Fruit fly (Drosophila melanogaster) whole organism, prepupa: ENCODE measurements around the gene Rrp5.

Experiments
- Blimp-1 ChIP-seq: fragments of 200-800 bp; sonication (Bioruptor generic); optimal IDR thresholded peaks from 3 replicates; lab custom pipeline; 2017; ENCODE audit warnings: missing biosample characterization, missing genetic modification characterization, mild to moderate bottlenecking, moderate library complexity, missing genetic modification reagents
- CG10669 ChIP-seq: fragments of 200-800 bp; sonication (Bioruptor generic); optimal IDR thresholded peaks from 3 replicates; lab custom pipeline; 2018; ENCODE audit warnings: missing biosample characterization, mild to moderate bottlenecking, missing genetic modification characterization, moderate library complexity
- CG11762 ChIP-seq: fragments of 200-800 bp; sonication (Bioruptor generic); optimal IDR thresholded peaks from 3 replicates; lab custom pipeline; 2016; ENCODE audit warnings: missing biosample characterization, missing genetic modification characterization; ENCODE audit not compliant: insufficient read depth
- CG11902 ChIP-seq: fragments of 200-800 bp; sonication (Bioruptor generic); optimal IDR thresholded peaks from 3 replicates; lab custom pipeline; 2016; ENCODE audit warnings: missing biosample characterization, missing genetic modification characterization
- CG15336 ChIP-seq: fragments of 200-800 bp; sonication (Bioruptor generic); IDR thresholded peaks from 2 replicates; pipeline ENCODE4 v1.3.6; 2022; ENCODE audit warnings: missing biosample characterization, missing genetic modification characterization
- CG1621 ChIP-seq: fragments of 200-800 bp; sonication (Bioruptor generic); optimal IDR thresholded peaks from 3 replicates; lab custom pipeline; 2018; ENCODE audit warnings: missing biosample characterization, mild to moderate bottlenecking, missing genetic modification characterization
- CG3032 ChIP-seq: fragments of 200-800 bp; optimal IDR thresholded peaks from 2 replicates; lab custom pipeline; 2019; ENCODE audit warnings: missing biosample characterization, mild to moderate bottlenecking, missing genetic modification characterization, moderate library complexity
- CG31627 ChIP-seq: fragments of 200-800 bp; sonication (Bioruptor generic); optimal IDR thresholded peaks from 3 replicates; lab custom pipeline; 2016; ENCODE audit warnings: missing biosample characterization, missing genetic modification characterization
- CG32006 ChIP-seq: fragments of 200-800 bp; sonication (Bioruptor generic); optimal IDR thresholded peaks from 3 replicates; lab custom pipeline; 2017; ENCODE audit warnings: missing biosample characterization, mild to moderate bottlenecking, missing genetic modification characterization
- CG3919 ChIP-seq: fragments of 200-800 bp; sonication (Bioruptor generic); optimal IDR thresholded peaks from 3 replicates; lab custom pipeline; 2016; ENCODE audit warnings: missing biosample characterization, missing genetic modification characterization
- CG4318 ChIP-seq: fragments of 200-800 bp; sonication (Bioruptor generic); optimal IDR thresholded peaks from 3 replicates; lab custom pipeline; 2017; ENCODE audit warnings: missing biosample characterization, mild to moderate bottlenecking, missing genetic modification characterization
- CG6163 ChIP-seq: fragments of 200-800 bp; sonication (Bioruptor generic); IDR thresholded peaks from 3 replicates; pipeline ENCODE4 v1.3.6; 2022; ENCODE audit warnings: missing biosample characterization, missing genetic modification characterization
- CG6276 ChIP-seq: fragments of 200-800 bp; sonication (Bioruptor generic); optimal IDR thresholded peaks from 2 replicates; lab custom pipeline; 2017; ENCODE audit warnings: missing biosample characterization, mild to moderate bottlenecking, missing genetic modification characterization
- CG6808 ChIP-seq: fragments of 200-800 bp; sonication (Bioruptor generic); optimal IDR thresholded peaks from 3 replicates; lab custom pipeline; 2017; ENCODE audit warnings: missing biosample characterization, missing genetic modification characterization, mild to moderate bottlenecking, moderate library complexity, missing genetic modification reagents
- CG6854 ChIP-seq: fragments of 200-800 bp; sonication (Bioruptor generic); optimal IDR thresholded peaks from 2 replicates; lab custom pipeline; 2017; ENCODE audit warnings: missing biosample characterization, mild to moderate bottlenecking, missing genetic modification characterization
- CG7368 ChIP-seq: fragments of 200-800 bp; sonication (Bioruptor generic); optimal IDR thresholded peaks from 3 replicates; lab custom pipeline; 2016; ENCODE audit warnings: missing biosample characterization, missing genetic modification characterization
- CG8119 ChIP-seq: fragments of 200-800 bp; sonication (Bioruptor generic); IDR thresholded peaks from 3 replicates; pipeline ENCODE4 v1.3.6; 2022; ENCODE audit warnings: missing biosample characterization, missing genetic modification characterization
- CG8319 ChIP-seq: fragments of 200-800 bp; sonication (Bioruptor generic); optimal IDR thresholded peaks from 3 replicates; lab custom pipeline; 2016; ENCODE audit warnings: missing biosample characterization, missing genetic modification characterization
- CG9139 ChIP-seq: fragments of 200-800 bp; sonication (Bioruptor generic); optimal IDR thresholded peaks from 3 replicates; lab custom pipeline; 2017; ENCODE audit warnings: missing biosample characterization, mild to moderate bottlenecking, missing genetic modification characterization
- Eip75B ChIP-seq: fragments of 200-800 bp; sonication (Bioruptor generic); optimal IDR thresholded peaks from 3 replicates; lab custom pipeline; 2016; ENCODE audit warnings: missing biosample characterization, missing genetic modification characterization
- Eip78C ChIP-seq: fragments of 200-800 bp; sonication (Bioruptor generic); peaks from one replicate; lab custom pipeline; 2016; ENCODE audit warnings: missing biosample characterization, missing genetic modification characterization
- Eip93F ChIP-seq: fragments of 200-800 bp; sonication (Bioruptor generic); optimal IDR thresholded peaks from 2 replicates; lab custom pipeline; 2016; ENCODE audit warnings: missing biosample characterization, mild to moderate bottlenecking, missing genetic modification characterization
- Gug ChIP-seq: fragments of 200-800 bp; sonication (Bioruptor generic); IDR thresholded peaks from 2 replicates; pipeline ENCODE4 v1.3.6; 2022; ENCODE audit warnings: missing biosample characterization, missing genetic modification characterization
- Smox ChIP-seq: fragments of 200-800 bp; sonication (Bioruptor generic); optimal IDR thresholded peaks from 3 replicates; lab custom pipeline; 2016; ENCODE audit warnings: missing biosample characterization, missing genetic modification characterization
- Sox102F ChIP-seq: fragments of 200-800 bp; sonication (Bioruptor generic); optimal IDR thresholded peaks from 2 replicates; lab custom pipeline; 2016; ENCODE audit warnings: missing biosample characterization, mild to moderate bottlenecking, missing genetic modification characterization
- Sox15 ChIP-seq: fragments of 200-800 bp; sonication (Bioruptor generic); optimal IDR thresholded peaks from 3 replicates; lab custom pipeline; 2016; ENCODE audit warnings: missing biosample characterization, missing genetic modification characterization
- dsx ChIP-seq: fragments of 200-800 bp; optimal IDR thresholded peaks from 3 replicates; lab custom pipeline; 2019; ENCODE audit warnings: missing biosample characterization, mild to moderate bottlenecking, missing genetic modification characterization, moderate library complexity; ENCODE audit not compliant: poor library complexity, severe bottlenecking
- fd85E ChIP-seq: fragments of 200-800 bp; sonication (Bioruptor generic); optimal IDR thresholded peaks from 3 replicates; lab custom pipeline; 2016; ENCODE audit warnings: missing biosample characterization, missing genetic modification characterization
- fkh ChIP-seq: fragments of 200-800 bp; sonication (Bioruptor generic); optimal IDR thresholded peaks from 3 replicates; lab custom pipeline; 2017; ENCODE audit warnings: missing biosample characterization, mild to moderate bottlenecking, missing genetic modification characterization, moderate library complexity
- net ChIP-seq: fragments of 200-800 bp; sonication (Bioruptor generic); optimal IDR thresholded peaks from 3 replicates; lab custom pipeline; 2016; ENCODE audit warnings: missing biosample characterization, missing genetic modification characterization
- pdm3 ChIP-seq: fragments of 200-800 bp; sonication (Bioruptor generic); optimal IDR thresholded peaks from 3 replicates; lab custom pipeline; 2016; ENCODE audit warnings: missing biosample characterization, missing genetic modification characterization
- ss ChIP-seq, 2 experiments: fragments of 200-800 bp; sonication (Bioruptor generic); optimal IDR thresholded peaks; 2 replicates in 1 of 2; 3 replicates in 1 of 2; lab custom pipeline; 2017 to 2018; ENCODE audit warnings: mild to moderate bottlenecking in 2 of 2, missing biosample characterization in 2 of 2, missing genetic modification characterization in 2 of 2, moderate library complexity in 1 of 2
- svp ChIP-seq: fragments of 200-800 bp; sonication (Bioruptor generic); peaks from one replicate; lab custom pipeline; 2016; ENCODE audit warnings: missing biosample characterization, missing genetic modification characterization

Gene Rrp5

DNA sequence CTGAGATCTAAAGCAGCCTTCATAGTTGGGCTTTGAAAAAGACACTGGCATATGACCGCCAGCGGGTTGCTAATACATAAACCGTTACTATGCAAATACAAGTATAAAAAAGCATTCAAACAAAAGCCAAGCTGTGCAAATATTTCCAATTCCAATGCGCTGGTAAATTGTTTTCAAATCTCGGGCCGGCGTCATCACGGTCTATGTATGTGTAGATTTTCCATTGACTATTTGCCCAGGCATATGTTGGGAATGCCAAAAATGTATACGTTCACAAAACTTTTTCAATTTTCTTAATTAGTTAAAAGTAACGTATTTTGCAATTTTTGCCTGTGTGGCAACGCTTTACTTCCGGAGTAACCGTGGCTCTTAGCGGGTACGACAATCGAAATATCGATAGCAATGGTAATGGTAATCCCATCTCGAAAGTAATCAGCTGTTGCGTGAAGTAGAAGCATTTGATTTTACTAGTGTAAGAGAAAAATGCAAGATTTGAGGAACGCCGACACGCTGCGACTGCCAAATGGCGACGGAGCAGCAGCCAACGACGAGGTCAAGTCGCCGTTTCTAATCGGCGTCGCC, 43.3 kb downstream of the Rrp5 start, which contains the start of the genes CG34290 and Uck (continued):
- TF ChIP-seq CG1621 (tag; lab: Kevin White, UChicago) (peak; percentile 65), Eip93F (GFP tag; lab: Kevin White, UChicago) (no peak), CG10669 (peak; percentile 52), CG8319 (GFP tag; lab: Kevin White, UChicago) (no peak), CG7368 (peak; percentile 40), Sox102F (GFP tag; lab: Kevin White, UChicago) (peak; percentile 47), CG3032 (tag; lab: Kevin White, UChicago) (peak; percentile 39), CG6808 (GFP tag; lab: Kevin White, UChicago) (peak; percentile 51)

dm6 chr3R:24287157-24287556, 46.0 kb downstream of the Rrp5 start:
- TF ChIP-seq dsx (GFP tag; lab: Kevin White, UChicago) (no peak), CG9139 (GFP tag; lab: Kevin White, UChicago) (peak; percentile 32), CG32006 (no peak), net (GFP tag; lab: Kevin White, UChicago) (no peak), CG4318 (GFP tag; lab: Kevin White, UChicago) (no peak), CG11762 (GFP tag; lab: Kevin White, UChicago) (no peak), CG6854 (GFP tag; lab: Kevin White, UChicago) (peak; percentile 5), CG6276 (GFP tag; lab: Kevin White, UChicago) (peak; percentile 5), fd85E (GFP tag; lab: Kevin White, UChicago) (no peak), Eip78C (GFP tag; lab: Kevin White, UChicago) (peak; percentile 30), ss (GFP tag; optimal IDR thresholded peaks at IDR 0.05; lab: Kevin White, UChicago) (peak; percentile 58 to 70), svp (GFP tag; lab: Kevin White, UChicago) (peak; percentile 82), CG8119 (GFP tag; lab: Robert Waterston, UW) (no peak), Sox15 (GFP tag; lab: Kevin White, UChicago) (no peak), CG6163 (GFP tag; lab: Robert Waterston, UW) (no peak)

- TF ChIP-seq Gug (GFP tag; lab: Robert Waterston, UW) (no peak), dsx (GFP tag; lab: Kevin White, UChicago) (peak; percentile 5), CG6808 (GFP tag; lab: Kevin White, UChicago) (no peak), svp (GFP tag; lab: Kevin White, UChicago) (peak; percentile 96), CG7368 (no peak), CG9139 (GFP tag; lab: Kevin White, UChicago) (no peak), CG8119 (GFP tag; lab: Robert Waterston, UW) (no peak), Eip75B (GFP tag; lab: Kevin White, UChicago) (no peak), Blimp-1 (GFP tag; lab: Kevin White, UChicago) (no peak), CG1621 (tag; lab: Kevin White, UChicago) (peak; percentile 11), ss (GFP tag; optimal IDR thresholded peaks at IDR 0.05; lab: Kevin White, UChicago) (peak in 1 of 2 experiments; percentile 42), Eip78C (GFP tag; lab: Kevin White, UChicago) (peak; percentile 20), Smox (GFP tag; lab: Kevin White, UChicago) (no peak), CG6854 (GFP tag; lab: Kevin White, UChicago) (no peak), pdm3 (no peak), fkh (no peak), CG31627 (GFP tag; lab: Kevin White, UChicago) (no peak), CG3919 (GFP tag; lab: Kevin White, UChicago) (no peak), Sox15 (GFP tag; lab: Kevin White, UChicago) (no peak), CG11762 (GFP tag; lab: Kevin White, UChicago) (no peak), CG10669 (no peak), CG11902 (GFP tag; lab: Kevin White, UChicago) (no peak), CG15336 (GFP tag; lab: Robert Waterston, UW) (no peak)
Measured at dm6 chr3R:24285423-24285822, 47.7 kb downstream of the Rrp5 start.

DNA sequence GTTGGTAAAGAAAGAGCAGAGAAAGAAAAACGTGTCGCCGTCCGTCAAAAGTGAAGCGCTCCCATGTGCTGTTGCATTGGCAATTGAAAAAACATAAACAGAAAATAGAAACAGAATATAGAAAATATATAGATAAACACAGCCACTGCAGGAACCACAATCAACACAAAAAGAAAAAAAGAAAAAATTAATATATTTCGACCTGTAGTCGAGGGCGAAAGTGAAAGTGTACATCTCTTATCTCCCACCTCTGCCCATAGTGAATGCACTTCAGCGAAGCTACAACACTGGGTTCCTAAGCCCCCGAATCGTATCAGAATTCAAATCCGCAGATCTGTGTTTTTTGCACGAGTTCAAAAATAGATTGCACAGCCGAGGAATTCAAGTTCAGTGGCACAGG, 49.0 kb downstream of the Rrp5 start:
- TF ChIP-seq CG1621 (tag; lab: Kevin White, UChicago) = no peak
- TF ChIP-seq svp (GFP tag; lab: Kevin White, UChicago) = peak; percentile 78
